Fruit fly (Drosophila melanogaster): ENCODE measurements around the gene Charon.

dm6 chr2L:1177522-1177921, 4.9 kb upstream of the Charon start, which contains the start of gene CG4896:
- TF ChIP-seq psq (optimal IDR thresholded peaks at IDR 0.05) (no peak), pan (optimal IDR thresholded peaks at IDR 0.05) (no peak), usp (GFP tag; optimal IDR thresholded peaks at IDR 0.05) (no peak)
